Fruit fly (Drosophila melanogaster): Measurements from ENCODE around the gene CG1504.

DNA sequence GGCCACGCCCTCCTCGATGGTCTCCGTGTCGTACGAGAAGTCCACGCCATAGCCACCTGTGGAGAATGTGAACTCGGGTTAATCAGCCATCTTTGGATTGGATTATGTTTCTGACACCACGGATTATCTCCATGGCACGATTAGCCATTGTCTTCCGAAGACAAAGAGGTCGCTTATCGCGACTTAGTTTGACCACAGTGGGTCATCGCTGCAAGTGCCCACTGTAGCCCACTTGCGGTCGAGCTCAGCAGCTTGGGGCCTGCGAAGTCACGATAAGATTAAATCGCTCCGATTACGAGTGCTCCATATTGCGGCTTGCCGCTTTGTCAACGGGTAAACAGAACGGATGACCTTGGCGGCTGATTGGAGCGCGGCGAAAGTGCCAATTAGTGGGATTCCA, 74.2 kb downstream of the CG1504 start:
- TF ChIP-seq Ets96B (tag; optimal IDR thresholded peaks at IDR 0.05) (no peak), CG8119 (GFP tag; IDR thresholded peaks at IDR 0.05) (no peak), CG7368 (GFP tag; optimal IDR thresholded peaks at IDR 0.05) (no peak), cyc (GFP tag; optimal IDR thresholded peaks at IDR 0.05) (no peak), Ets21C (GFP tag; optimal IDR thresholded peaks at IDR 0.05) (no peak), Gug (GFP tag; IDR thresholded peaks at IDR 0.05) (no peak), CG16779 (tag; optimal IDR thresholded peaks at IDR 0.05) (no peak), net (GFP tag; optimal IDR thresholded peaks at IDR 0.05) (no peak), Hr38 (GFP tag; optimal IDR thresholded peaks at IDR 0.05) (no peak), Lpt (GFP tag; optimal IDR thresholded peaks at IDR 0.05) (no peak), CG11294 (GFP tag; IDR thresholded peaks at IDR 0.05) (no peak), topi (GFP tag; optimal IDR thresholded peaks at IDR 0.05) (no peak), Sox14 (GFP tag; optimal IDR thresholded peaks at IDR 0.05) (peak; percentile 29), Eip78C (GFP tag) (no peak)
